Fruit fly (Drosophila melanogaster): ENCODE data around the gene CG15880.

The CG15880 gene

DNA sequence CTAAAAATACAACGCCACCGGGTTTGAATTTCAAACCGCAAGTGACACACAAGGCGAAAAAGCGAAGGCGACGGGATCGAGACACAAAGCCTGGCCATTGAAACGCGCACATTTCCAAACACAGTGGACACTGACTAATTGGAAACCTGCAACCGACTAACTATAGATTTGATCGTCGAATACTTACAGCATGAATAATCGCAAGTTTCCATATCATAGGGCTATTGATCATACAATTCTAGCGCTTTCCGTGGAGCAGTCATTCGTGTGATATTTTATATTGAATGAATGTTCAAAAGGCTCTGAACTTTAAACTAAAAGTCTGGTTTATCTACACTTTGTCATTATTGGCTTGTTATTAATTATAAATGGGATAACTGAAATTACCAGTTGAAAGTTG is 25.6 kb upstream of the CG15880 start:
- TF ChIP-seq fru (GFP tag; optimal IDR thresholded peaks at IDR 0.05) (peak; percentile 9), Hr78 (GFP tag; optimal IDR thresholded peaks at IDR 0.05) (no peak), brk (GFP tag; optimal IDR thresholded peaks at IDR 0.05) (no peak), br (GFP tag; optimal IDR thresholded peaks at IDR 0.05) (peak; percentile 7), HLH106 (tag; optimal IDR thresholded peaks at IDR 0.05) (peak; percentile 13), OdsH (GFP tag; optimal IDR thresholded peaks at IDR 0.05) (peak; percentile 1), ey (GFP tag; optimal IDR thresholded peaks at IDR 0.05) (peak; percentile 4), jim (GFP tag; optimal IDR thresholded peaks at IDR 0.05) (no peak), Dif (GFP tag; optimal IDR thresholded peaks at IDR 0.05; ENCODE audit: partially characterized antibody) (no peak), woc (GFP tag; optimal IDR thresholded peaks at IDR 0.05) (no peak), dl (GFP tag; optimal IDR thresholded peaks at IDR 0.05; ENCODE audit: insufficient read depth in 1 of 2, partially characterized antibody in 2 of 2) (no peak)

DNA sequence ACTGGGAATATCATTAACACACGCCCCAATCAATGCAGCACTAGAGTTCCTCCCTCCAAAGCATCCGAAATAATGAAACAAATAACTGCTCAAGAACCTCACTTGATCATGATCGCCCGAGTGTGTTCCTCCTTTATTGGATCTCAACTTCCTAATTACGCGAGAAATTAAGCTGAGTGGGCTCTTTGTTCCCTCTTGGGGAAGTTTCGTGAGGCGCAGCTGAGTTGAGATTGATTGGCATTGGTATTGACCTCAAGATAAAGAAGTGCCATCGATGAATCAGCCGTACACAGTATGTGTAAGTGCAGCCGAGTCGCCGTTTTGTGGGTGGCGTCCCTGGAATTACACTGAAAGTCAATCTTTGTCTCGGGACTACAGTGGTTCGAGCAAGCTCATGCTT is 25.1 kb upstream of the CG15880 start:
- TF ChIP-seq Rel (GFP tag; optimal IDR thresholded peaks at IDR 0.05) (no peak), Rel (tag; optimal IDR thresholded peaks at IDR 0.05) (peak; percentile 64), Hnf4 (GFP tag; optimal IDR thresholded peaks at IDR 0.05) (no peak)

- no peak for TF ChIP-seq jim (GFP tag; optimal IDR thresholded peaks at IDR 0.05)
- TF ChIP-seq tai (GFP tag; optimal IDR thresholded peaks at IDR 0.05) = peak; percentile 95
- TF ChIP-seq dmrt93B (GFP tag; optimal IDR thresholded peaks at IDR 0.05) = peak; percentile 91
- TF ChIP-seq foxo (GFP tag; optimal IDR thresholded peaks at IDR 0.05) = peak; percentile 57 to 96
- peak; percentile 97 for TF ChIP-seq Hnf4 (GFP tag; optimal IDR thresholded peaks at IDR 0.05)
- peak; percentile 87 for TF ChIP-seq CG32264 (GFP tag; optimal IDR thresholded peaks at IDR 0.05)
- TF ChIP-seq Sp1 (GFP tag; optimal IDR thresholded peaks at IDR 0.05) = peak; percentile 93
- TF ChIP-seq psq (GFP tag; optimal IDR thresholded peaks at IDR 0.05) = peak; percentile 91
- peak; percentile 94 for TF ChIP-seq CG9705 (GFP tag; optimal IDR thresholded peaks at IDR 0.05)
- peak; percentile 91 for TF ChIP-seq sage (GFP tag; optimal IDR thresholded peaks at IDR 0.05)
- peak; percentile 95 for TF ChIP-seq Jra (GFP tag; optimal IDR thresholded peaks at IDR 0.05)
- TF ChIP-seq HLH106 (tag; optimal IDR thresholded peaks at IDR 0.05) = peak; percentile 97
- peak; percentile 76 for TF ChIP-seq Hr83 (GFP tag; optimal IDR thresholded peaks at IDR 0.05; ENCODE audit: poor library complexity, severe bottlenecking)
- TF ChIP-seq usp (GFP tag; optimal IDR thresholded peaks at IDR 0.05) = no peak
- TF ChIP-seq CrebA (GFP tag; optimal IDR thresholded peaks at IDR 0.05; ENCODE audit: borderline replicate concordance) = no peak
- TF ChIP-seq Dfd (GFP tag; optimal IDR thresholded peaks at IDR 0.05) = no peak
- peak; percentile 97 for TF ChIP-seq br (GFP tag; optimal IDR thresholded peaks at IDR 0.05)
- TF ChIP-seq ey (GFP tag; optimal IDR thresholded peaks at IDR 0.05) = peak; percentile 93
- no peak for TF ChIP-seq Dif (GFP tag; optimal IDR thresholded peaks at IDR 0.05; ENCODE audit: partially characterized antibody)
- no peak for TF ChIP-seq lola (GFP tag; optimal IDR thresholded peaks at IDR 0.05)
- TF ChIP-seq sv (GFP tag; optimal IDR thresholded peaks at IDR 0.05) = peak; percentile 64
- TF ChIP-seq pan (optimal IDR thresholded peaks at IDR 0.05) = no peak
- TF ChIP-seq woc (GFP tag; optimal IDR thresholded peaks at IDR 0.05) = peak; percentile 86
- peak; percentile 95 for TF ChIP-seq fru (GFP tag; optimal IDR thresholded peaks at IDR 0.05)
- TF ChIP-seq Vsx2 (GFP tag; optimal IDR thresholded peaks at IDR 0.05; ENCODE audit: partially characterized antibody) = no peak
- TF ChIP-seq Myc (optimal IDR thresholded peaks at IDR 0.05) = no peak
- peak; percentile 87 for TF ChIP-seq Mio (GFP tag; optimal IDR thresholded peaks at IDR 0.05)
- peak; percentile 87 for TF ChIP-seq Rel (GFP tag; optimal IDR thresholded peaks at IDR 0.05)
- TF ChIP-seq Rel (tag; optimal IDR thresholded peaks at IDR 0.05) = peak; percentile 86
- TF ChIP-seq OdsH (GFP tag; optimal IDR thresholded peaks at IDR 0.05) = peak; percentile 96
- peak; percentile 86 for TF ChIP-seq brk (GFP tag; optimal IDR thresholded peaks at IDR 0.05)
- TF ChIP-seq N (GFP tag; optimal IDR thresholded peaks at IDR 0.05) = no peak
- peak; percentile 80 for TF ChIP-seq dsf (GFP tag; optimal IDR thresholded peaks at IDR 0.05; ENCODE audit: borderline replicate concordance)
- no peak for TF ChIP-seq Hr78 (GFP tag; optimal IDR thresholded peaks at IDR 0.05)
- TF ChIP-seq Abd-B (GFP tag; optimal IDR thresholded peaks at IDR 0.05) = no peak
- TF ChIP-seq rgr (GFP tag; optimal IDR thresholded peaks at IDR 0.05) = peak; percentile 96
- peak; percentile 85 for TF ChIP-seq GATAd (GFP tag; optimal IDR thresholded peaks at IDR 0.05)
- TF ChIP-seq dl (GFP tag; optimal IDR thresholded peaks at IDR 0.05; ENCODE audit: insufficient read depth in 1 of 2, partially characterized antibody in 2 of 2) = no peak
- peak; percentile 97 for TF ChIP-seq h (GFP tag; optimal IDR thresholded peaks at IDR 0.05)
Observed at dm6 chr2L:841708-842107, 24.0 kb upstream of the CG15880 start.

All from whole organism, wandering third instar larva.